Fruit fly (Drosophila melanogaster): ENCODE results near the gene eIF3i.

Gene eIF3i

dm6 chr2L:4936325-4936869 is 31.2 kb downstream of the eIF3i start, which contains the start of gene hoe2:
Gene hoe2 (minus strand): TSS chr2L:4936450.
- no peak for TF ChIP-seq Sox14 (GFP tag; optimal IDR thresholded peaks at IDR 0.05)
- no peak for TF ChIP-seq fkh (GFP tag; optimal IDR thresholded peaks at IDR 0.05)

dm6 chr2L:4932284-4932683 is 35.3 kb downstream of the eIF3i start, which contains the start of gene hoe1:
Gene hoe1 (minus strand): TSS chr2L:4932384.
- TF ChIP-seq Hr4 (GFP tag; optimal IDR thresholded peaks at IDR 0.05): no peak
- TF ChIP-seq Eip93F (GFP tag; optimal IDR thresholded peaks at IDR 0.05): no peak
- TF ChIP-seq spab (GFP tag; optimal IDR thresholded peaks at IDR 0.05): no peak
- no peak for TF ChIP-seq CG15336 (GFP tag; IDR thresholded peaks at IDR 0.05)
- no peak for TF ChIP-seq cyc (GFP tag; optimal IDR thresholded peaks at IDR 0.05)
- TF ChIP-seq Met (GFP tag; optimal IDR thresholded peaks at IDR 0.05): no peak
- TF ChIP-seq CG16779 (tag; optimal IDR thresholded peaks at IDR 0.05): no peak

- TF ChIP-seq CG15336 (GFP tag; IDR thresholded peaks at IDR 0.05) (peak; percentile 66; the same call in 1 of the 2 replicates), Eip78C (GFP tag) (peak; percentile 56), Hr4 (GFP tag; optimal IDR thresholded peaks at IDR 0.05) (peak; percentile 11), Blimp-1 (GFP tag; optimal IDR thresholded peaks at IDR 0.05) (no peak), acj6 (GFP tag; optimal IDR thresholded peaks at IDR 0.05) (peak; percentile 9), eg (GFP tag; IDR thresholded peaks at IDR 0.05) (peak; percentile 77), CG6792 (GFP tag; optimal IDR thresholded peaks at IDR 0.05) (no peak), fd59A (GFP tag; optimal IDR thresholded peaks at IDR 0.05) (no peak), CG16779 (tag; optimal IDR thresholded peaks at IDR 0.05) (no peak), salr (GFP tag; optimal IDR thresholded peaks at IDR 0.05) (no peak), pdm3 (GFP tag; optimal IDR thresholded peaks at IDR 0.05) (no peak), CG32006 (GFP tag; optimal IDR thresholded peaks at IDR 0.05) (peak; percentile 11), CG6163 (GFP tag; IDR thresholded peaks at IDR 0.05) (peak; percentile 61; the same call in 2 of the 3 replicates), CG1621 (tag; optimal IDR thresholded peaks at IDR 0.05) (no peak), Met (GFP tag; optimal IDR thresholded peaks at IDR 0.05) (no peak), CG8119 (GFP tag; IDR thresholded peaks at IDR 0.05) (peak; percentile 60; the same call in 2 of the 3 replicates)
Observed at dm6 chr2L:4930541-4930940, 37.0 kb downstream of the eIF3i start.

- peak; percentile 42; the same call in 1 of the 3 replicates for TF ChIP-seq eg (GFP tag; IDR thresholded peaks at IDR 0.05)
- no peak for TF ChIP-seq achi (GFP tag; optimal IDR thresholded peaks at IDR 0.05)
- no peak for TF ChIP-seq Ets21C (GFP tag; optimal IDR thresholded peaks at IDR 0.05)
- TF ChIP-seq Eip78C (GFP tag): peak; percentile 30
- no peak for TF ChIP-seq CG7368 (GFP tag; optimal IDR thresholded peaks at IDR 0.05)
- TF ChIP-seq Gug (GFP tag; IDR thresholded peaks at IDR 0.05): no peak
- 0 out of 3 replicates have a peak, but pooled peaks have one; percentile 21 for TF ChIP-seq CG6163 (GFP tag; IDR thresholded peaks at IDR 0.05)
- TF ChIP-seq CG16779 (tag; optimal IDR thresholded peaks at IDR 0.05): peak; percentile 19
Observed at dm6 chr2L:4928340-4928739, 39.2 kb downstream of the eIF3i start.

dm6 chr2L:4916738-4917137 is 50.8 kb downstream of the eIF3i start:
- TF ChIP-seq CG4318 (GFP tag; optimal IDR thresholded peaks at IDR 0.05) (no peak), Hr4 (GFP tag; optimal IDR thresholded peaks at IDR 0.05) (no peak), Sox102F (GFP tag; optimal IDR thresholded peaks at IDR 0.05) (no peak), CG10631 (GFP tag; optimal IDR thresholded peaks at IDR 0.05) (no peak), CG10669 (GFP tag; optimal IDR thresholded peaks at IDR 0.05) (no peak), pdm3 (GFP tag; optimal IDR thresholded peaks at IDR 0.05) (no peak), Ets21C (GFP tag; optimal IDR thresholded peaks at IDR 0.05) (no peak)
